Worm (Caenorhabditis elegans) whole organism, midembryonic: ENCODE data around the gene eat-17.

ENCODE experiments used
- T22C8.4 ChIP-seq: fragments of 200-800 bp; sonication (Bioruptor generic); IDR thresholded peaks from 2 replicates; pipeline ENCODE4 v1.3.6; 2022; ENCODE audit warnings: missing genetic modification characterization, missing compliant biosample characterization
- cog-1 ChIP-seq: sonication (generic microtip); optimal IDR thresholded peaks from 2 replicates; lab custom pipeline; 2016; ENCODE audit warnings: missing genetic modification characterization, missing compliant biosample characterization
- flt-1 ChIP-seq: fragments of 200-800 bp; sonication (Bioruptor generic); IDR thresholded peaks from 2 replicates; pipeline ENCODE4 v1.3.6; 2022; ENCODE audit warnings: missing genetic modification characterization, missing compliant biosample characterization
- klf-2 ChIP-seq: fragments of 200-800 bp; sonication (Bioruptor generic); conservative IDR thresholded peaks from 2 replicates; pipeline ENCODE4 v1.3.6; 2022; ENCODE audit warnings: missing genetic modification reagents, missing genetic modification characterization, missing compliant biosample characterization
- med-1 ChIP-seq: sonication (generic microtip); optimal IDR thresholded peaks from 2 replicates; lab custom pipeline; 2017; ENCODE audit warnings: missing genetic modification characterization, mild to moderate bottlenecking, missing compliant biosample characterization, antibody characterized with exemption, missing genetic modification reagents; ENCODE audit not compliant: insufficient read depth
- ref-1 ChIP-seq: fragments of 200-800 bp; sonication (Bioruptor generic); conservative IDR thresholded peaks from 2 replicates; pipeline ENCODE4 v1.3.6; 2022; ENCODE audit warnings: missing genetic modification reagents, missing genetic modification characterization, missing compliant biosample characterization
- tab-1 ChIP-seq: fragments of 200-800 bp; sonication (Bioruptor generic); IDR thresholded peaks from 2 replicates; pipeline ENCODE4 v1.3.6; 2022; ENCODE audit warnings: missing genetic modification characterization, missing compliant biosample characterization
- ztf-23 ChIP-seq: fragments of 200-800 bp; sonication (Bioruptor generic); IDR thresholded peaks from 2 replicates; pipeline ENCODE4 v1.3.6; 2022; ENCODE audit warnings: missing genetic modification reagents, missing genetic modification characterization, missing compliant biosample characterization
- ztf-29 ChIP-seq: fragments of 200-800 bp; sonication (Bioruptor generic); IDR thresholded peaks from 2 replicates; pipeline ENCODE4 v1.3.6; 2022; ENCODE audit warnings: missing genetic modification reagents, missing genetic modification characterization, missing compliant biosample characterization

Gene eat-17

ce11 chrX:16443657-16444056 lies 27.0 kb upstream of the eat-17 start:
- TF ChIP-seq T22C8.4 (no peak), med-1 (GFP tag; lab: Kevin White, UChicago) (no peak), ztf-29 (GFP tag; lab: Robert Waterston, UW) (no peak), ref-1 (no peak), cog-1 (tag; lab: Kevin White, UChicago) (no peak), klf-2 (GFP tag; lab: Robert Waterston, UW) (no peak)

ce11 chrX:16440949-16441348 lies 24.3 kb upstream of the eat-17 start:
- no peak for TF ChIP-seq ref-1

- TF ChIP-seq klf-2 (GFP tag; lab: Robert Waterston, UW), result no peak
- no peak for TF ChIP-seq ztf-29 (GFP tag; lab: Robert Waterston, UW)
- no peak for TF ChIP-seq med-1 (GFP tag; lab: Kevin White, UChicago)
- no peak for TF ChIP-seq flt-1
- TF ChIP-seq T22C8.4, result no peak
- TF ChIP-seq ztf-23 (GFP tag; lab: Robert Waterston, UW), result no peak
- TF ChIP-seq cog-1 (tag; lab: Kevin White, UChicago), result no peak
- TF ChIP-seq tab-1, result no peak
- no peak for TF ChIP-seq ref-1
These were observed 15.5 kb upstream of the eat-17 start, which contains the start of gene F38E9.6 for ce11 chrX:16432143-16432542. F38E9.6 (plus strand) TSS chrX:16432443.

- TF ChIP-seq T22C8.4 (no peak), cog-1 (tag; lab: Kevin White, UChicago) (no peak)
These were observed 1.8 kb upstream of the eat-17 start for ce11 chrX:16418396-16418795.

- TF ChIP-seq T22C8.4 (0 out of 2 replicates have a peak, but pooled peaks have one; percentile 29), flt-1 (0 out of 2 replicates have a peak, but pooled peaks have one; percentile 59), cog-1 (tag; lab: Kevin White, UChicago) (no peak), ztf-23 (GFP tag; lab: Robert Waterston, UW) (no peak)
These were observed 2.1 kb downstream of the eat-17 start for ce11 chrX:16414572-16414971.

ce11 chrX:16413208-16413995 lies 3.2 kb downstream of the eat-17 start:
- TF ChIP-seq flt-1 (no peak), ref-1 (no peak), cog-1 (tag; lab: Kevin White, UChicago) (no peak), ztf-23 (GFP tag; lab: Robert Waterston, UW) (no peak), T22C8.4 (no peak), ztf-29 (GFP tag; lab: Robert Waterston, UW) (no peak), klf-2 (GFP tag; lab: Robert Waterston, UW) (no peak), tab-1 (no peak), med-1 (GFP tag; lab: Kevin White, UChicago) (no peak)

ce11 chrX:16411985-16412384 lies 4.7 kb downstream of the eat-17 start:
- no peak for TF ChIP-seq med-1 (GFP tag; lab: Kevin White, UChicago)
- no peak for TF ChIP-seq cog-1 (tag; lab: Kevin White, UChicago)
- no peak for TF ChIP-seq flt-1
- TF ChIP-seq tab-1, result no peak
- TF ChIP-seq ztf-29 (GFP tag; lab: Robert Waterston, UW), result no peak
- TF ChIP-seq ztf-23 (GFP tag; lab: Robert Waterston, UW), result no peak
- TF ChIP-seq T22C8.4, result no peak
- no peak for TF ChIP-seq ref-1
- TF ChIP-seq klf-2 (GFP tag; lab: Robert Waterston, UW), result no peak

- TF ChIP-seq ref-1, result no peak
These were observed 7.4 kb downstream of the eat-17 start for ce11 chrX:16409220-16409619.

- TF ChIP-seq ref-1 (no peak), ztf-23 (GFP tag; lab: Robert Waterston, UW) (no peak), T22C8.4 (no peak), flt-1 (no peak), med-1 (GFP tag; lab: Kevin White, UChicago) (no peak), cog-1 (tag; lab: Kevin White, UChicago) (no peak), klf-2 (GFP tag; lab: Robert Waterston, UW) (no peak), tab-1 (no peak), ztf-29 (GFP tag; lab: Robert Waterston, UW) (no peak)
These were observed 10.0 kb downstream of the eat-17 start for ce11 chrX:16406632-16407031.

ce11 chrX:16404815-16405214 lies 11.8 kb downstream of the eat-17 start:
- TF ChIP-seq klf-2 (GFP tag; lab: Robert Waterston, UW) (no peak), flt-1 (no peak), ref-1 (no peak), ztf-29 (GFP tag; lab: Robert Waterston, UW) (no peak), ztf-23 (GFP tag; lab: Robert Waterston, UW) (no peak), cog-1 (tag; lab: Kevin White, UChicago) (no peak), tab-1 (no peak), med-1 (GFP tag; lab: Kevin White, UChicago) (no peak), T22C8.4 (no peak)

ce11 chrX:16403424-16403823 lies 13.2 kb downstream of the eat-17 start:
- no peak for TF ChIP-seq med-1 (GFP tag; lab: Kevin White, UChicago)
- no peak for TF ChIP-seq ztf-29 (GFP tag; lab: Robert Waterston, UW)
- TF ChIP-seq T22C8.4, result no peak
- 0 out of 2 replicates have a peak, but pooled peaks have one; percentile 28 for TF ChIP-seq flt-1
